Worm (Caenorhabditis elegans): ENCODE measurements around the gene C50B8.5.

DNA sequence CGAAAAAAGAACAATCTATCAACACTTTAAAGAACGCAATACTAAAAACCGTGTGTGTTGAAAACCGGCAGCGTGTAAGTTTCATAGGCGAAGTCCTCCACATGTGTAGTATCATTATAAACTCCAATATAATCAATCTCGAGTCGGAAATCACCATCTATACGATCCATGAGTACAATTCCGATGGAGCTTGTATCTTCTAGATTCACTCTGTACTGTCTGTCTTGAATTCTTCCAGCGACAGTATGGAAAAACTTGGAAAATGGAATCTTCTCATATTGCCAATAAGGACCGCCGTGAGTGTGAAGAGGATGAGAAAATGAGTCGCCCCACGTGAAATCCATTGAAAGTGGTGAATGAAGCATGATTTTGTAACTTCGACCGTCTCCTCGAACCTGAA is 13.8 kb upstream of the C50B8.5 start:
- TF ChIP-seq ref-1 (GFP tag; conservative IDR thresholded peaks at IDR 0.05) (no peak), ztf-23 (GFP tag; IDR thresholded peaks at IDR 0.05) (no peak), T22C8.4 (GFP tag; IDR thresholded peaks at IDR 0.05) (no peak), flt-1 (GFP tag; IDR thresholded peaks at IDR 0.05) (no peak), tab-1 (GFP tag; IDR thresholded peaks at IDR 0.05) (no peak), klf-2 (GFP tag; conservative IDR thresholded peaks at IDR 0.05) (no peak), cog-1 (tag; optimal IDR thresholded peaks at IDR 0.05) (no peak)
